Worm (Caenorhabditis elegans) whole organism, young adult: Measurements from ENCODE around the gene dpy-17.

Experiments
- B0261.1 ChIP-seq: sonication (generic microtip); optimal IDR thresholded peaks from 2 replicates; lab custom pipeline; 2016; ENCODE audit warnings: mild to moderate bottlenecking, missing genetic modification characterization, moderate library complexity, missing compliant biosample characterization
- B0336.3 ChIP-seq: fragments of 200-800 bp; sonication (Bioruptor generic); IDR thresholded peaks from 2 replicates; pipeline ENCODE4 v1.3.6; 2022; ENCODE audit warnings: missing genetic modification characterization, missing compliant biosample characterization
- C06A6.2 ChIP-seq: fragments of 200-800 bp; sonication (Bioruptor generic); conservative IDR thresholded peaks from 2 replicates; pipeline ENCODE4 v1.3.6; 2022; ENCODE audit warnings: missing genetic modification characterization, missing compliant biosample characterization
- F22D6.2 ChIP-seq: sonication (generic microtip); optimal IDR thresholded peaks from 2 replicates; lab custom pipeline; 2016; ENCODE audit warnings: mild to moderate bottlenecking, missing genetic modification characterization, missing compliant biosample characterization
- F39B2.1 ChIP-seq: fragments of 200-800 bp; sonication (Bioruptor generic); IDR thresholded peaks from 2 replicates; pipeline ENCODE4 v1.3.6; 2022; ENCODE audit warnings: missing genetic modification reagents, missing genetic modification characterization, missing compliant biosample characterization
- F57A8.1 ChIP-seq: fragments of 200-800 bp; sonication (Bioruptor generic); optimal IDR thresholded peaks from 2 replicates; lab custom pipeline; 2018; ENCODE audit warnings: mild to moderate bottlenecking, missing genetic modification characterization, moderate library complexity, missing compliant biosample characterization
- F57C9.4 ChIP-seq: sonication (generic microtip); optimal IDR thresholded peaks from 2 replicates; lab custom pipeline; 2017; ENCODE audit warnings: mild to moderate bottlenecking, missing genetic modification characterization, missing compliant biosample characterization
- K11D2.4 ChIP-seq: fragments of 200-800 bp; sonication (Bioruptor generic); IDR thresholded peaks from 2 replicates; pipeline ENCODE4 v1.3.6; 2022; ENCODE audit warnings: missing genetic modification reagents, missing genetic modification characterization, missing compliant biosample characterization
- attf-3 ChIP-seq: fragments of 200-800 bp; sonication (Bioruptor generic); conservative IDR thresholded peaks from 2 replicates; pipeline ENCODE4 v1.3.6; 2022; ENCODE audit warnings: missing genetic modification reagents, missing genetic modification characterization, missing compliant biosample characterization
- attf-5 ChIP-seq: fragments of 200-800 bp; sonication (Bioruptor generic); optimal IDR thresholded peaks from 2 replicates; lab custom pipeline; 2018; ENCODE audit warnings: mild to moderate bottlenecking, missing genetic modification characterization, missing compliant biosample characterization
- bed-2 ChIP-seq: fragments of 200-800 bp; sonication (Bioruptor generic); IDR thresholded peaks from 2 replicates; pipeline ENCODE4 v1.3.6; 2022; ENCODE audit warnings: missing genetic modification reagents, missing genetic modification characterization, missing compliant biosample characterization
- cebp-1 ChIP-seq, 2 experiments: fragments of 200-800 bp in 1 of 2; sonication (Bioruptor generic) in 1 of 2; sonication (generic microtip) in 1 of 2; IDR thresholded peaks in 1 of 2; optimal IDR thresholded peaks in 1 of 2; 2 replicates each; pipeline versions ENCODE4 v1.3.6 to Lab custom; 2017 to 2022; ENCODE audit warnings: missing compliant biosample characterization in 2 of 2, missing genetic modification characterization in 2 of 2, mild to moderate bottlenecking in 1 of 2, missing genetic modification reagents in 1 of 2, moderate library complexity in 1 of 2
- ceh-100 ChIP-seq: fragments of 200-800 bp; sonication (Bioruptor generic); IDR thresholded peaks from 2 replicates; pipeline ENCODE4 v1.3.6; 2022; ENCODE audit warnings: missing genetic modification reagents, missing genetic modification characterization, missing compliant biosample characterization
- dpl-1 ChIP-seq: fragments of 150-350 bp; optimal IDR thresholded peaks from 2 replicates; lab custom pipeline; 2014; ENCODE audit warnings: missing biosample characterization, missing genetic modification reagents, missing genetic modification characterization
- egl-18 ChIP-seq: fragments of 200-800 bp; sonication (Bioruptor generic); IDR thresholded peaks from 2 replicates; pipeline ENCODE4 v1.3.6; 2022; ENCODE audit warnings: missing genetic modification reagents, missing genetic modification characterization, missing compliant biosample characterization
- ekl-4 ChIP-seq: fragments of 200-800 bp; sonication (Bioruptor generic); IDR thresholded peaks from 2 replicates; pipeline ENCODE4 v1.3.6; 2022; ENCODE audit warnings: missing genetic modification reagents, missing genetic modification characterization, missing compliant biosample characterization
- him-1 ChIP-seq: sonication (generic microtip); optimal IDR thresholded peaks from 2 replicates; lab custom pipeline; 2016; ENCODE audit warnings: missing genotype, missing genetic modification reagents, missing genetic modification characterization, missing compliant biosample characterization
- hlh-26 ChIP-seq: fragments of 200-800 bp; sonication (Bioruptor generic); conservative IDR thresholded peaks from 2 replicates; pipeline ENCODE4 v1.3.6; 2022; ENCODE audit warnings: missing genetic modification reagents, missing genetic modification characterization, missing compliant biosample characterization
- hmg-1.2 ChIP-seq: fragments of 200-800 bp; sonication (Bioruptor generic); IDR thresholded peaks from 2 replicates; pipeline ENCODE4 v1.3.6; 2022; ENCODE audit warnings: missing genetic modification reagents, missing genetic modification characterization, missing compliant biosample characterization
- hmg-20 ChIP-seq: fragments of 200-800 bp; sonication (Bioruptor generic); IDR thresholded peaks from 2 replicates; pipeline ENCODE4 v1.3.6; 2022; ENCODE audit warnings: missing genetic modification reagents, missing genetic modification characterization, missing compliant biosample characterization
- hrde-1 ChIP-seq: sonication (generic microtip); optimal IDR thresholded peaks from 2 replicates; lab custom pipeline; 2016; ENCODE audit warnings: missing genetic modification characterization, mild to moderate bottlenecking, missing compliant biosample characterization, moderate library complexity, missing genotype, missing genetic modification reagents, borderline replicate concordance
- lag-1 ChIP-seq: fragments of 200-800 bp; sonication (Bioruptor generic); IDR thresholded peaks from 2 replicates; pipeline ENCODE4 v1.3.6; 2022; ENCODE audit warnings: missing genetic modification reagents, missing genetic modification characterization, missing compliant biosample characterization
- lin-40 ChIP-seq: sonication (generic microtip); optimal IDR thresholded peaks from 2 replicates; lab custom pipeline; 2016; ENCODE audit warnings: missing genetic modification characterization, mild to moderate bottlenecking, missing compliant biosample characterization, missing genotype, missing genetic modification reagents
- lsy-27 ChIP-seq: sonication (generic microtip); optimal IDR thresholded peaks from 2 replicates; lab custom pipeline; 2017; ENCODE audit warnings: missing genetic modification characterization, mild to moderate bottlenecking, missing compliant biosample characterization, antibody characterized with exemption, missing genotype, borderline replicate concordance; ENCODE audit not compliant: insufficient read depth
- madf-10 ChIP-seq: sonication (generic microtip); optimal IDR thresholded peaks from 2 replicates; lab custom pipeline; 2016; ENCODE audit warnings: mild to moderate bottlenecking, missing genetic modification characterization, missing compliant biosample characterization
- mel-28 ChIP-seq: sonication (generic microtip); optimal IDR thresholded peaks from 2 replicates; lab custom pipeline; 2016; ENCODE audit warnings: borderline replicate concordance, mild to moderate bottlenecking, missing genetic modification characterization, missing compliant biosample characterization
- nfya-1 ChIP-seq: sonication (generic microtip); optimal IDR thresholded peaks from 2 replicates; lab custom pipeline; 2017; ENCODE audit warnings: antibody characterized with exemption, missing compliant biosample characterization, missing genetic modification characterization, borderline replicate concordance; ENCODE audit not compliant: insufficient read depth
- nhr-179 ChIP-seq: sonication (generic microtip); optimal IDR thresholded peaks from 2 replicates; lab custom pipeline; 2016; ENCODE audit warnings: mild to moderate bottlenecking, missing genetic modification characterization, missing compliant biosample characterization
- repo-1 ChIP-seq: sonication (generic microtip); optimal IDR thresholded peaks from 2 replicates; lab custom pipeline; 2017; ENCODE audit warnings: mild to moderate bottlenecking, missing genetic modification characterization, missing compliant biosample characterization
- sdz-38 ChIP-seq: sonication (generic microtip); optimal IDR thresholded peaks from 2 replicates; lab custom pipeline; 2016; ENCODE audit warnings: missing genotype, missing genetic modification characterization, missing compliant biosample characterization
- sea-2 ChIP-seq: fragments of 200-800 bp; sonication (Bioruptor generic); IDR thresholded peaks from 2 replicates; pipeline ENCODE4 v1.3.6; 2022; ENCODE audit warnings: missing genetic modification characterization, missing compliant biosample characterization
- snpc-1.3 ChIP-seq: sonication (generic microtip); optimal IDR thresholded peaks from 2 replicates; lab custom pipeline; 2017; ENCODE audit warnings: missing genetic modification characterization, mild to moderate bottlenecking, missing compliant biosample characterization, antibody characterized with exemption, moderate library complexity, missing genotype, missing genetic modification reagents; ENCODE audit not compliant: insufficient read depth
- snpc-3.4 ChIP-seq: sonication (generic microtip); optimal IDR thresholded peaks from 2 replicates; lab custom pipeline; 2017; ENCODE audit warnings: missing genetic modification characterization, mild to moderate bottlenecking, missing compliant biosample characterization, antibody characterized with exemption, moderate library complexity, missing genotype, missing genetic modification reagents
- snpc-4 ChIP-seq, 5 experiments: fragments of 150-350 bp in 1 of 5; sonication (generic microtip) in 4 of 5; optimal IDR thresholded peaks; 2 replicates each; lab custom pipeline; 2014 to 2018; ENCODE audit warnings: missing genetic modification characterization in 5 of 5, missing biosample characterization in 3 of 5, antibody characterized with exemption in 2 of 5, mild to moderate bottlenecking in 2 of 5, missing compliant biosample characterization in 2 of 5, missing genotype in 2 of 5, moderate library complexity in 2 of 5, missing genetic modification reagents in 1 of 5
- somi-1 ChIP-seq: fragments of 200-800 bp; sonication (Bioruptor generic); optimal IDR thresholded peaks from 2 replicates; lab custom pipeline; 2018; ENCODE audit warnings: mild to moderate bottlenecking, missing genetic modification characterization, missing compliant biosample characterization
- xnd-1 ChIP-seq: sonication (generic microtip); optimal IDR thresholded peaks from 2 replicates; lab custom pipeline; 2016; ENCODE audit warnings: missing genotype, missing genetic modification reagents, missing genetic modification characterization, missing compliant biosample characterization
- ztf-28 ChIP-seq: fragments of 200-800 bp; sonication (Bioruptor generic); IDR thresholded peaks from 2 replicates; pipeline ENCODE4 v1.3.6; 2022; ENCODE audit warnings: missing genetic modification reagents, missing genetic modification characterization, missing compliant biosample characterization
- ztf-3 ChIP-seq: fragments of 200-800 bp; sonication (Bioruptor generic); optimal IDR thresholded peaks from 2 replicates; lab custom pipeline; 2018; ENCODE audit warnings: mild to moderate bottlenecking, missing genetic modification characterization, missing compliant biosample characterization

dpy-17 gene

DNA sequence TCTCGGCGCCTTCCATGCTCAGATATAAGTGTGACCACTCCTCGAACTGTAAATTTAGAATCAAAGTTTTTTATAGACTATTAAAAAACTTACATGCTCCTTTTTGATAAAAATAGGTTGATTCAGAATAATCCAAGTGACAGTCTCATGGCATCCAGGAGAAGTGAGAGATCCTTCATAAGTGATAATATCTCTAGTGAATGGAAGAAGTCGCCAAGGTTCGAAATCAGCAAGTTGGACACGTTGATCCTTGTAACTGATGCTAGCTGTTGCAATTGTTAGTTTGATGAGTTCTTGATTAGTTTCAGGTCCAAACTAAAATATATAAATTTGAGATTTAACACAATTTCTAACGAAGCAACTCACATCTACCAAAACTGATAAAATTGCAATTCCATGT lies 23.8 kb upstream of the dpy-17 start (continued):
- TF ChIP-seq ekl-4 (GFP tag; lab: Robert Waterston, UW) (0 out of 2 replicates have a peak, but pooled peaks have one; percentile 7), F57A8.1 (GFP tag; lab: Kevin White, UChicago) (no peak), lsy-27 (tag; lab: Kevin White, UChicago) (no peak), F22D6.2 (no peak), nfya-1 (no peak), mel-28 (tag; lab: Kevin White, UChicago) (no peak), nhr-179 (no peak), lag-1 (GFP tag; lab: Robert Waterston, UW) (no peak), lin-40 (tag; lab: Kevin White, UChicago) (peak; percentile 38), repo-1 (tag; lab: Kevin White, UChicago) (peak; percentile 30), egl-18 (GFP tag; lab: Robert Waterston, UW) (no peak), hrde-1 (tag; lab: Kevin White, UChicago) (no peak), snpc-4 (GFP tag; optimal IDR thresholded peaks at IDR 0.05; lab: Kevin White, UChicago) (no peak), snpc-4 (tag; optimal IDR thresholded peaks at IDR 0.05; lab: Kevin White, UChicago) (peak in 2 of 4 experiments; percentile 32 to 45), xnd-1 (no peak), him-1 (tag; lab: Kevin White, UChicago) (peak; percentile 7), sdz-38 (no peak), snpc-3.4 (tag; lab: Kevin White, UChicago) (no peak), B0336.3 (GFP tag; lab: Robert Waterston, UW) (0 out of 2 replicates have a peak, but pooled peaks have one; percentile 23)
- TF ChIP-seq, all 124 proteins: peak for 15

DNA sequence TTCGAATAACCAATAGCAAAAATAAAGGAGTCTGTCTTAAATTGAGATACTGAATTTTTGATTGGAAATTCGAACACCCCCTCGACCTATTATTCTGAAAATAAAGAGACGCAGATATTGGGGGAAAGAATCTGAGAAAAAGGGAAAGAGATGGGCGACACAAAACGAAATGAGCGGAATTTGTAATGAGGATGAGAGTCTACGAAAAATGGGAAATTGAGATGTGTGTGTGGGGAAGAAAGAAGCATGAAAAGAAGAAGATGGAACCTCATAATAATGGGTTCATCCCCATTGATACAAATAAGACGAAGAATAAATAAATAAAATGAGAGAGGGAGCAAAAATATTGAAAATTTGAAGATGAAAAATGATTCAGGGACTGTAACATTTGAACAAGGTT lies 21.6 kb upstream of the dpy-17 start, which contains the start of gene cah-1:
TSS of gene cah-1 (minus strand) at position 101 of the 400 bp plus-strand sequence.
- no peak for TF ChIP-seq K11D2.4 (GFP tag; lab: Robert Waterston, UW)
- no peak for TF ChIP-seq bed-2 (GFP tag; lab: Robert Waterston, UW)
- TF ChIP-seq cebp-1 (GFP tag; IDR thresholded peaks at IDR 0.05; lab: Robert Waterston, UW), result no peak
- TF ChIP-seq cebp-1 (tag; optimal IDR thresholded peaks at IDR 0.05; lab: Kevin White, UChicago), result no peak
- no peak for TF ChIP-seq somi-1 (GFP tag; lab: Kevin White, UChicago)
- no peak for TF ChIP-seq madf-10 (tag; lab: Kevin White, UChicago)
- no peak for TF ChIP-seq attf-3 (GFP tag; lab: Robert Waterston, UW)
- TF ChIP-seq hmg-1.2, result no peak
- no peak for TF ChIP-seq ztf-28
- TF ChIP-seq dpl-1, result no peak
- TF ChIP-seq hlh-26 (GFP tag; lab: Robert Waterston, UW), result no peak
- no peak for TF ChIP-seq F57C9.4
- no peak for TF ChIP-seq C06A6.2
- TF ChIP-seq F39B2.1 (GFP tag; lab: Robert Waterston, UW), result no peak
- TF ChIP-seq snpc-1.3, result no peak
- TF ChIP-seq sea-2, result no peak
- TF ChIP-seq B0261.1 (tag; lab: Kevin White, UChicago), result no peak
- TF ChIP-seq, all 124 proteins: peak for 0

DNA sequence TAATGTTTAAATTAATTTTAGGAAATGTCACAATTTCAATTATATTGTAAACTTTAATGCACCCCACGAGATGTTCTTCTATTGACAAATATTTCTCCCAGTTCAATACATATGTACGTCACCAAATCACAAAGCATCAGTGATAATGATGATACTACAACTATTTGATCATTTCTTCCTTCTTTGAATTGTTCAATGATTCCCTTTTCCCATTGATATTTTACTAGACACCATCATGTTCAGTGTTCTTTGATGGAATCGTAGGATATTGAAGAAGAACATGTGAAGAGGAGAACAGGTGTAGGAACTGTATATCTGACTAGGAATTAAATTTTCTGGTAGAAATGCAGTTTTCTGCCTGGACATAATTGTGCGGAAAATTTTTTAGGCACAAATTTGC lies 17.6 kb upstream of the dpy-17 start:
- TF ChIP-seq hmg-20, result no peak
- no peak for TF ChIP-seq ztf-3
- no peak for TF ChIP-seq attf-5 (GFP tag; lab: Kevin White, UChicago)
- no peak for TF ChIP-seq cebp-1 (GFP tag; IDR thresholded peaks at IDR 0.05; lab: Robert Waterston, UW)
- no peak for TF ChIP-seq cebp-1 (tag; optimal IDR thresholded peaks at IDR 0.05; lab: Kevin White, UChicago)
- no peak for TF ChIP-seq ceh-100 (GFP tag; lab: Robert Waterston, UW)
